Worm (Caenorhabditis elegans) whole organism, L4 larva: Measurements from ENCODE around the gene F59F4.3.

Experiments
- lin-13 ChIP-seq: fragments of 150-350 bp; optimal IDR thresholded peaks from 2 replicates; lab custom pipeline; 2014; ENCODE audit warnings: missing biosample characterization, missing genetic modification reagents, missing genetic modification characterization
- set-16 ChIP-seq: fragments of 200-800 bp; sonication (Bioruptor generic); IDR thresholded peaks from 2 replicates; pipeline ENCODE4 v1.3.6; 2022; ENCODE audit warnings: missing genetic modification reagents, missing genetic modification characterization, missing compliant biosample characterization

ce11 chrX:15831537-15831936 is 15.9 kb downstream of the F59F4.3 start:
- no peak for TF ChIP-seq set-16 (GFP tag; lab: Robert Waterston, UW)
- TF ChIP-seq lin-13: no peak
